Fruit fly (Drosophila melanogaster) whole organism, embryonic: Measurements from ENCODE around the gene CG9107.

Experiments
- B-H2 ChIP-seq: fragments of 200-800 bp; sonication (Bioruptor generic); optimal IDR thresholded peaks from 2 replicates; lab custom pipeline; 2018; ENCODE audit warnings: missing biosample characterization, mild to moderate bottlenecking, missing genetic modification characterization
- CG14965 ChIP-seq: fragments of 200-800 bp; sonication (Bioruptor generic); optimal IDR thresholded peaks from 2 replicates; lab custom pipeline; 2016; ENCODE audit warnings: missing biosample characterization, missing genetic modification characterization, borderline replicate concordance
- CG15269 ChIP-seq: fragments of 200-800 bp; sonication (Bioruptor generic); optimal IDR thresholded peaks from 2 replicates; lab custom pipeline; 2018; ENCODE audit warnings: missing biosample characterization, mild to moderate bottlenecking, missing genetic modification characterization, moderate library complexity
- CG17328 ChIP-seq: fragments of 200-800 bp; sonication (Bioruptor generic); IDR thresholded peaks from 2 replicates; pipeline ENCODE4 v1.3.6; 2022; ENCODE audit warnings: missing biosample characterization, missing genetic modification characterization
- CG17359 ChIP-seq: fragments of 200-800 bp; sonication (Bioruptor generic); optimal IDR thresholded peaks from 3 replicates; lab custom pipeline; 2018; ENCODE audit warnings: missing biosample characterization, mild to moderate bottlenecking, missing genetic modification characterization, moderate library complexity
- CG31388 ChIP-seq: fragments of 200-800 bp; sonication (Bioruptor generic); optimal IDR thresholded peaks from 2 replicates; lab custom pipeline; 2016; ENCODE audit warnings: missing biosample characterization, missing genetic modification characterization
- CG3407 ChIP-seq: fragments of 200-800 bp; sonication (Bioruptor generic); optimal IDR thresholded peaks from 2 replicates; lab custom pipeline; 2018; ENCODE audit warnings: missing biosample characterization, mild to moderate bottlenecking, missing genetic modification characterization
- CG3726 ChIP-seq: fragments of 200-800 bp; sonication (Bioruptor generic); IDR thresholded peaks from 3 replicates; pipeline ENCODE4, ENCODE4 v1.3.6; 2022; ENCODE audit warnings: missing biosample characterization, missing genetic modification characterization
- CG6683 ChIP-seq: fragments of 200-800 bp; sonication (Bioruptor generic); optimal IDR thresholded peaks from 2 replicates; lab custom pipeline; 2017; ENCODE audit warnings: missing biosample characterization, mild to moderate bottlenecking, missing genetic modification characterization, missing genetic modification reagents
- CG6854 ChIP-seq: fragments of 200-800 bp; sonication (Bioruptor generic); optimal IDR thresholded peaks from 3 replicates; lab custom pipeline; 2017; ENCODE audit warnings: missing biosample characterization, mild to moderate bottlenecking, missing genetic modification characterization
- CG8281 ChIP-seq: fragments of 200-800 bp; sonication (Bioruptor generic); optimal IDR thresholded peaks from 2 replicates; lab custom pipeline; 2018; ENCODE audit warnings: missing biosample characterization, mild to moderate bottlenecking, missing genetic modification characterization, moderate library complexity
- CG8290 ChIP-seq, 3 experiments: fragments of 200-800 bp; sonication (Bioruptor generic); optimal IDR thresholded peaks; 2 replicates each; lab custom pipeline; 2016 to 2019; ENCODE audit warnings: missing biosample characterization in 3 of 3, missing genetic modification characterization in 3 of 3, mild to moderate bottlenecking in 2 of 3, moderate library complexity in 1 of 3
- CG8388 ChIP-seq: fragments of 200-800 bp; sonication (Bioruptor generic); optimal IDR thresholded peaks from 2 replicates; lab custom pipeline; 2019; ENCODE audit warnings: missing biosample characterization, mild to moderate bottlenecking, missing genetic modification characterization, moderate library complexity
- CG8478 ChIP-seq: fragments of >200 bp; optimal IDR thresholded peaks from 2 replicates; lab custom pipeline; 2018
- CG8944 ChIP-seq: fragments of 200-800 bp; sonication (Bioruptor generic); optimal IDR thresholded peaks from 3 replicates; lab custom pipeline; 2016; ENCODE audit warnings: missing biosample characterization, missing genetic modification characterization
- Dbx ChIP-seq: fragments of 200-800 bp; sonication (Bioruptor generic); IDR thresholded peaks from 3 replicates; pipeline ENCODE4 v1.3.6; 2022; ENCODE audit warnings: missing biosample characterization, missing genetic modification characterization
- Dip2 ChIP-seq: fragments of 200-800 bp; sonication (Bioruptor generic); IDR thresholded peaks from 2 replicates; pipeline ENCODE4 v1.3.6; 2022; ENCODE audit warnings: missing biosample characterization, missing genetic modification characterization
- Ets97D ChIP-seq: fragments of 200-800 bp; sonication (Bioruptor generic); optimal IDR thresholded peaks from 3 replicates; lab custom pipeline; 2016; ENCODE audit warnings: missing biosample characterization, missing genetic modification characterization
- Fer3 ChIP-seq: fragments of 200-800 bp; sonication (Bioruptor generic); optimal IDR thresholded peaks from 2 replicates; lab custom pipeline; 2018; ENCODE audit warnings: missing biosample characterization, mild to moderate bottlenecking, missing genetic modification characterization, moderate library complexity
- Gug ChIP-seq: fragments of 200-800 bp; sonication (Bioruptor generic); IDR thresholded peaks from 4 replicates; pipeline ENCODE4 v1.3.6; 2022; ENCODE audit warnings: missing biosample characterization, missing genetic modification characterization
- HHEX ChIP-seq: fragments of 200-800 bp; sonication (Bioruptor generic); optimal IDR thresholded peaks from 3 replicates; lab custom pipeline; 2017; ENCODE audit warnings: missing biosample characterization, mild to moderate bottlenecking, missing genetic modification characterization, missing genetic modification reagents
- HLH4C ChIP-seq: fragments of 200-800 bp; sonication (Bioruptor generic); IDR thresholded peaks from 3 replicates; pipeline ENCODE4 v1.3.6; 2022; ENCODE audit warnings: missing biosample characterization, missing genetic modification characterization; ENCODE audit not compliant: partially characterized antibody
- HLHmδ ChIP-seq: fragments of 200-800 bp; sonication (Bioruptor generic); optimal IDR thresholded peaks from 2 replicates; lab custom pipeline; 2018; ENCODE audit warnings: missing biosample characterization, mild to moderate bottlenecking, missing genetic modification characterization, moderate library complexity
- Hey ChIP-seq: fragments of 200-800 bp; sonication (Bioruptor generic); optimal IDR thresholded peaks from 3 replicates; lab custom pipeline; 2018; ENCODE audit warnings: missing biosample characterization, mild to moderate bottlenecking, missing genetic modification characterization
- Hmr ChIP-seq: fragments of 200-800 bp; sonication (Bioruptor generic); optimal IDR thresholded peaks from 3 replicates; lab custom pipeline; 2017; ENCODE audit warnings: mild to moderate bottlenecking, missing biosample characterization, missing genetic modification reagents, missing genetic modification characterization
- Nf-YB ChIP-seq: fragments of 200-800 bp; sonication (Bioruptor generic); optimal IDR thresholded peaks from 3 replicates; lab custom pipeline; 2019; ENCODE audit warnings: missing biosample characterization, mild to moderate bottlenecking, missing genetic modification characterization, moderate library complexity
- Nf-YC ChIP-seq: fragments of 200-800 bp; optimal IDR thresholded peaks from 3 replicates; lab custom pipeline; 2019; ENCODE audit warnings: missing biosample characterization, mild to moderate bottlenecking, missing genetic modification characterization, moderate library complexity
- Optix ChIP-seq: fragments of 200-800 bp; sonication (Bioruptor generic); IDR thresholded peaks from 3 replicates; pipeline ENCODE4 v1.3.6; 2022; ENCODE audit warnings: missing biosample characterization, missing genetic modification characterization
- Sin3A ChIP-seq: fragments of >200 bp; optimal IDR thresholded peaks from 2 replicates; lab custom pipeline; 2018
- TFAM ChIP-seq: fragments of 200-800 bp; sonication (Bioruptor generic); optimal IDR thresholded peaks from 2 replicates; lab custom pipeline; 2017; ENCODE audit warnings: missing biosample characterization, missing genetic modification characterization, inconsistent platforms
- ato ChIP-seq: fragments of 200-800 bp; sonication (Bioruptor generic); IDR thresholded peaks from 2 replicates; pipeline ENCODE4 v1.3.6; 2022; ENCODE audit warnings: missing biosample characterization, missing genetic modification characterization; ENCODE audit not compliant: partially characterized antibody
- cato ChIP-seq: fragments of 200-800 bp; sonication (Bioruptor generic); optimal IDR thresholded peaks from 2 replicates; lab custom pipeline; 2016; ENCODE audit warnings: missing biosample characterization, missing genetic modification characterization, borderline replicate concordance
- chinmo ChIP-seq: fragments of 200-800 bp; sonication (Bioruptor generic); IDR thresholded peaks from 4 replicates; pipeline ENCODE4 v1.3.6; 2022; ENCODE audit warnings: missing biosample characterization, missing genetic modification characterization; ENCODE audit not compliant: partially characterized antibody
- ems ChIP-seq: fragments of 200-800 bp; sonication (Bioruptor generic); optimal IDR thresholded peaks from 3 replicates; lab custom pipeline; 2016; ENCODE audit warnings: missing biosample characterization, missing genetic modification characterization
- ewg ChIP-seq: fragments of 200-800 bp; sonication (Bioruptor generic); optimal IDR thresholded peaks from 3 replicates; lab custom pipeline; 2017; ENCODE audit warnings: mild to moderate bottlenecking, missing biosample characterization, missing genetic modification reagents, missing genetic modification characterization
- eyg ChIP-seq: fragments of 200-800 bp; sonication (Bioruptor generic); optimal IDR thresholded peaks from 3 replicates; lab custom pipeline; 2016; ENCODE audit warnings: missing biosample characterization, missing genetic modification characterization
- insv ChIP-seq, 2 experiments: fragments of 200-800 bp; sonication (Bioruptor generic); optimal IDR thresholded peaks; 3 replicates each; lab custom pipeline; 2016 to 2018; ENCODE audit warnings: missing biosample characterization in 2 of 2, missing genetic modification characterization in 2 of 2
- kah ChIP-seq: fragments of 200-800 bp; sonication (Bioruptor generic); optimal IDR thresholded peaks from 2 replicates; lab custom pipeline; 2018; ENCODE audit warnings: missing biosample characterization, mild to moderate bottlenecking, missing genetic modification characterization
- nau ChIP-seq: fragments of 200-800 bp; sonication (Bioruptor generic); optimal IDR thresholded peaks from 3 replicates; lab custom pipeline; 2017; ENCODE audit warnings: missing biosample characterization, mild to moderate bottlenecking, missing genetic modification characterization, missing genetic modification reagents
- odd ChIP-seq: fragments of 200-800 bp; sonication (Bioruptor generic); optimal IDR thresholded peaks from 2 replicates; lab custom pipeline; 2017; ENCODE audit warnings: missing biosample characterization, mild to moderate bottlenecking, missing genetic modification characterization
- pb ChIP-seq: fragments of 200-800 bp; sonication (Bioruptor generic); optimal IDR thresholded peaks from 3 replicates; lab custom pipeline; 2016; ENCODE audit warnings: missing biosample characterization, missing genetic modification characterization
- pros ChIP-seq: fragments of 200-800 bp; sonication (Bioruptor generic); optimal IDR thresholded peaks from 3 replicates; lab custom pipeline; 2019; ENCODE audit warnings: missing biosample characterization, mild to moderate bottlenecking, missing genetic modification characterization, moderate library complexity
- sc ChIP-seq, 3 experiments: fragments of >200 bp in 2 of 3; fragments of 200-800 bp in 1 of 3; sonication (Bioruptor generic) in 1 of 3; optimal IDR thresholded peaks; 2 replicates in 2 of 3; 3 replicates in 1 of 3; lab custom pipeline; 2017; ENCODE audit warnings: mild to moderate bottlenecking in 1 of 3, missing biosample characterization in 1 of 3, missing genetic modification characterization in 1 of 3, missing genetic modification reagents in 1 of 3
- shn ChIP-seq: fragments of 200-800 bp; sonication (Bioruptor generic); optimal IDR thresholded peaks from 3 replicates; lab custom pipeline; 2016; ENCODE audit warnings: missing biosample characterization, missing genetic modification characterization
- sna ChIP-seq: fragments of 200-800 bp; sonication (Bioruptor generic); IDR thresholded peaks from 2 replicates; pipeline ENCODE4 v1.3.6; 2022; ENCODE audit warnings: missing biosample characterization, missing genetic modification characterization; ENCODE audit not compliant: partially characterized antibody
- tup ChIP-seq: fragments of 200-800 bp; sonication (Bioruptor generic); optimal IDR thresholded peaks from 2 replicates; lab custom pipeline; 2016; ENCODE audit warnings: missing biosample characterization, mild to moderate bottlenecking, missing genetic modification characterization, moderate library complexity
- wor ChIP-seq: fragments of 200-800 bp; sonication (Bioruptor generic); IDR thresholded peaks from 2 replicates; pipeline ENCODE4 v1.3.6; 2022; ENCODE audit warnings: missing biosample characterization, missing genetic modification characterization
- zen2 ChIP-seq: fragments of 200-800 bp; sonication (Bioruptor generic); IDR thresholded peaks from 3 replicates; pipeline ENCODE4 v1.3.6; 2022; ENCODE audit warnings: missing biosample characterization, missing genetic modification characterization; ENCODE audit not compliant: partially characterized antibody
- zfh1 ChIP-seq: fragments of 200-800 bp; sonication (Bioruptor generic); IDR thresholded peaks from 3 replicates; pipeline ENCODE4 v1.3.6; 2022; ENCODE audit warnings: missing biosample characterization, missing genetic modification characterization

CG9107 gene

DNA sequence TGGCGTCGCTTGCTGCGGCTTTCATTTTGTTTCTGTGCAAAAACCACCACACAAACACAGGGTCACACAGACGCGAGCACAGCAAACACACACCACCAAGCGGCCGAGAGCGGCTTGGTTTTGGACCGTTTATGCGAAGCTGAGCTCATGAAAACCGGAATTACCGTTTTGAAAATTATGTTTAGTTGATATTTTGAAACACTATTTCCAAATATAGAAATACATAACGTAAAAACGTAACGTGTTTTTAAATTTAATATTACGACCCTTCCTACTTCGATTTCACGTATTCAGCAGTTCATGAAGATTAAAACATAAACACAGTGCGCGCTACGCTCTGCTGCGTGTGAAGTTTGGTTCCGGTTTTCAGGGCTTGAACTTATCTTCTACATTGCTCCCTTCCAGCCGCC lies 26.9 kb upstream of the CG9107 start (continued):
- TF ChIP-seq HHEX (GFP tag; lab: Kevin White, UChicago) (peak; percentile 97), Hmr (peak; percentile 98), sna (GFP tag; lab: Robert Waterston, UW) (no peak), CG3407 (peak; percentile 92), Ets97D (GFP tag; lab: Kevin White, UChicago) (peak; percentile 85), Optix (GFP tag; lab: Robert Waterston, UW) (peak; percentile 91), tup (GFP tag; lab: Kevin White, UChicago) (peak; percentile 92), zen2 (GFP tag; lab: Robert Waterston, UW) (no peak), CG8944 (peak; percentile 77), ewg (GFP tag; lab: Kevin White, UChicago) (peak; percentile 88), TFAM (GFP tag; lab: Kevin White, UChicago) (peak; percentile 79), CG8388 (GFP tag; lab: Kevin White, UChicago) (peak; percentile 97), CG6854 (GFP tag; lab: Kevin White, UChicago) (peak; percentile 97), Sin3A (lab: Kevin White, UChicago) (no peak), odd (GFP tag; lab: Kevin White, UChicago) (peak; percentile 97), CG17328 (GFP tag; lab: Robert Waterston, UW) (peak; percentile 96), Fer3 (tag; lab: Kevin White, UChicago) (peak; percentile 97), insv (GFP tag; optimal IDR thresholded peaks at IDR 0.05; lab: Kevin White, UChicago) (peak; percentile 5 to 77), B-H2 (GFP tag; lab: Kevin White, UChicago) (peak; percentile 97), CG17359 (tag; lab: Kevin White, UChicago) (peak; percentile 97), ems (GFP tag; lab: Kevin White, UChicago) (peak; percentile 95), chinmo (GFP tag; lab: Robert Waterston, UW) (no peak), wor (GFP tag; lab: Robert Waterston, UW) (peak; percentile 91), HLHmδ (GFP tag; lab: Kevin White, UChicago) (no peak), Hey (peak; percentile 85), CG31388 (GFP tag; lab: Kevin White, UChicago) (peak; percentile 71), CG8478 (lab: Kevin White, UChicago) (peak; percentile 12), Nf-YC (tag; lab: Kevin White, UChicago) (peak; percentile 87), shn (GFP tag; lab: Kevin White, UChicago) (peak; percentile 79), CG6683 (GFP tag; lab: Kevin White, UChicago) (peak; percentile 95), kah (GFP tag; lab: Kevin White, UChicago) (peak; percentile 92), sc (optimal IDR thresholded peaks at IDR 0.05; lab: Kevin White, UChicago) (no peak), sc (GFP tag; optimal IDR thresholded peaks at IDR 0.05; lab: Kevin White, UChicago) (peak; percentile 78), CG3726 (GFP tag; lab: Robert Waterston, UW) (peak; percentile 84; the same call in 2 of the 3 replicates), CG8290 (GFP tag; optimal IDR thresholded peaks at IDR 0.05; lab: Kevin White, UChicago) (peak; percentile 88), CG8290 (tag; optimal IDR thresholded peaks at IDR 0.05; lab: Kevin White, UChicago) (peak; percentile 84 to 98), pros (peak; percentile 85), CG8281 (tag; lab: Kevin White, UChicago) (peak; percentile 83), Nf-YB (GFP tag; lab: Kevin White, UChicago) (peak; percentile 85), zfh1 (GFP tag; lab: Robert Waterston, UW) (peak; percentile 96), CG14965 (GFP tag; lab: Kevin White, UChicago) (peak; percentile 62), eyg (GFP tag; lab: Kevin White, UChicago) (peak; percentile 92), Dbx (GFP tag; lab: Robert Waterston, UW) (peak; percentile 96), HLH4C (GFP tag; lab: Robert Waterston, UW) (no peak), nau (no peak), cato (peak; percentile 82), Gug (GFP tag; lab: Robert Waterston, UW) (peak; percentile 41; the same call in 1 of the 4 replicates), pb (GFP tag; lab: Kevin White, UChicago) (peak; percentile 93), ato (GFP tag; lab: Robert Waterston, UW) (no peak), Dip2 (GFP tag; lab: Robert Waterston, UW) (peak; percentile 28; the same call in 1 of the 2 replicates), CG15269 (tag; lab: Kevin White, UChicago) (peak; percentile 96)
